Fruit fly (Drosophila melanogaster) whole organism, pupa: Measurements from ENCODE around the gene dsh.

ENCODE experiments used
- CG10348 ChIP-seq: fragments of 200-800 bp; sonication (Bioruptor generic); IDR thresholded peaks from 2 replicates; pipeline ENCODE4 v1.3.6; 2022; ENCODE audit warnings: missing biosample characterization, missing genetic modification characterization
- CG12605 ChIP-seq: fragments of 200-800 bp; sonication (Bioruptor generic); IDR thresholded peaks from 2 replicates; pipeline ENCODE4 v1.3.6; 2022; ENCODE audit warnings: missing biosample characterization, missing genetic modification characterization
- CG13204 ChIP-seq: fragments of 200-800 bp; sonication (Bioruptor generic); optimal IDR thresholded peaks from 2 replicates; lab custom pipeline; 2018; ENCODE audit warnings: missing biosample characterization, mild to moderate bottlenecking, missing genetic modification characterization, moderate library complexity
- CG14655 ChIP-seq: fragments of 200-800 bp; sonication (Bioruptor generic); optimal IDR thresholded peaks from 3 replicates; lab custom pipeline; 2017; ENCODE audit warnings: mild to moderate bottlenecking, missing biosample characterization, missing genetic modification reagents, missing genetic modification characterization
- CG15710 ChIP-seq: fragments of 200-800 bp; sonication (Bioruptor generic); optimal IDR thresholded peaks from 2 replicates; lab custom pipeline; 2018; ENCODE audit warnings: missing biosample characterization, mild to moderate bottlenecking, missing genetic modification characterization, moderate library complexity
- CG17806 ChIP-seq: fragments of 200-800 bp; sonication (Bioruptor generic); optimal IDR thresholded peaks from 2 replicates; lab custom pipeline; 2018; ENCODE audit warnings: missing biosample characterization, mild to moderate bottlenecking, missing genetic modification characterization, moderate library complexity
- CG32121 ChIP-seq: fragments of 200-800 bp; sonication (Bioruptor generic); IDR thresholded peaks from 2 replicates; pipeline ENCODE4 v1.3.6; 2022; ENCODE audit warnings: missing biosample characterization, missing genetic modification characterization
- CG34367 ChIP-seq: fragments of 200-800 bp; sonication (Bioruptor generic); optimal IDR thresholded peaks from 2 replicates; lab custom pipeline; 2018; ENCODE audit warnings: missing biosample characterization, mild to moderate bottlenecking, missing genetic modification characterization
- CG4496 ChIP-seq: fragments of 200-800 bp; sonication (Bioruptor generic); IDR thresholded peaks from 3 replicates; pipeline ENCODE4 v1.3.6; 2022; ENCODE audit warnings: missing biosample characterization, missing genetic modification characterization
- CG8159 ChIP-seq: fragments of 200-800 bp; sonication (Bioruptor generic); optimal IDR thresholded peaks from 3 replicates; lab custom pipeline; 2018; ENCODE audit warnings: missing biosample characterization, mild to moderate bottlenecking, missing genetic modification characterization, moderate library complexity
- CG8301 ChIP-seq: fragments of 200-800 bp; sonication (Bioruptor generic); optimal IDR thresholded peaks from 2 replicates; lab custom pipeline; 2018; ENCODE audit warnings: missing biosample characterization, mild to moderate bottlenecking, missing genetic modification characterization
- CG9948 ChIP-seq: fragments of 200-800 bp; sonication (Bioruptor generic); optimal IDR thresholded peaks from 2 replicates; lab custom pipeline; 2018; ENCODE audit warnings: missing biosample characterization, mild to moderate bottlenecking, missing genetic modification characterization, moderate library complexity
- D1 ChIP-seq: fragments of 200-800 bp; sonication (Bioruptor generic); optimal IDR thresholded peaks from 2 replicates; lab custom pipeline; 2018; ENCODE audit warnings: missing biosample characterization, mild to moderate bottlenecking, missing genetic modification characterization, moderate library complexity
- EcR ChIP-seq: fragments of 200-800 bp; sonication (Bioruptor generic); optimal IDR thresholded peaks from 3 replicates; lab custom pipeline; 2019; ENCODE audit warnings: missing biosample characterization, missing genetic modification characterization, mild to moderate bottlenecking, moderate library complexity, missing genetic modification reagents
- Ets98B ChIP-seq: fragments of 200-800 bp; sonication (Bioruptor generic); IDR thresholded peaks from 2 replicates; pipeline ENCODE4 v1.3.6; 2022; ENCODE audit warnings: missing biosample characterization, missing genetic modification characterization
- Pif1A ChIP-seq: fragments of 200-800 bp; sonication (Bioruptor generic); optimal IDR thresholded peaks from 3 replicates; lab custom pipeline; 2016; ENCODE audit warnings: missing biosample characterization, missing genetic modification characterization
- Snoo ChIP-seq: fragments of 200-800 bp; sonication (Bioruptor generic); optimal IDR thresholded peaks from 3 replicates; lab custom pipeline; 2017; ENCODE audit warnings: missing biosample characterization, mild to moderate bottlenecking, missing genetic modification characterization, inconsistent platforms
- fd96Ca ChIP-seq: fragments of 200-800 bp; sonication (Bioruptor generic); IDR thresholded peaks from 3 replicates; pipeline ENCODE4 v1.3.6; 2022; ENCODE audit warnings: missing biosample characterization, missing genetic modification characterization
- gl ChIP-seq: fragments of 200-800 bp; sonication (Bioruptor generic); optimal IDR thresholded peaks from 2 replicates; lab custom pipeline; 2018; ENCODE audit warnings: missing biosample characterization, mild to moderate bottlenecking, missing genetic modification characterization
- rn ChIP-seq: fragments of 200-800 bp; sonication (Bioruptor generic); IDR thresholded peaks from 2 replicates; pipeline ENCODE4 v1.3.6; 2022; ENCODE audit warnings: missing biosample characterization, missing genetic modification characterization

dsh gene

DNA sequence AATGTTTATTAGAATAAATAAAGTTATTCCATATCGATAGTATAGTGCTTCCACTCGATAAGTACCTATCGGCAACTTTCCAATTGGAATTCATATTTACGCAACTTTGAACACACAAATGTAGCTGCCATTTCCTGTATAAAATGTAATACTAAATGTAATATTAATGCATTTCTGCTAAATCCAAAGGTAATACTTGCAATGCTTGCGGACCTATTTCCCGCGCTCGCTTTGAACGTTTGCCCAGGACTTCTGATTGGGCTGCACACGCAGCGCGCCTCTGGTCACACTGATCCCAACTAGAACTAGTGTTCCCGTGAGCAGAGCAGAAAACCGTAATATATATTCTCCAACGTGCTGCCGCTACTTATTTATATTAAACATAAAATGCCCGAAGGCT lies 13.7 kb downstream of the dsh start, which contains the start of gene dlg1:
TSS of gene dlg1 (plus strand) at position 292 of the 400 bp plus-strand sequence.
- TF ChIP-seq CG10348 (GFP tag; lab: Robert Waterston, UW) (no peak), gl (tag; lab: Kevin White, UChicago) (no peak), CG34367 (no peak), CG9948 (tag; lab: Kevin White, UChicago) (no peak), Ets98B (GFP tag; lab: Robert Waterston, UW) (no peak), CG17806 (tag; lab: Kevin White, UChicago) (no peak), CG15710 (tag; lab: Kevin White, UChicago) (no peak), rn (GFP tag; lab: Robert Waterston, UW) (no peak), CG13204 (no peak), CG14655 (GFP tag; lab: Kevin White, UChicago) (no peak), D1 (tag; lab: Kevin White, UChicago) (no peak), Pif1A (GFP tag; lab: Kevin White, UChicago) (no peak)

- TF ChIP-seq CG32121 (GFP tag; lab: Robert Waterston, UW): peak; percentile 46; the same call in 1 of the 2 replicates
- no peak for TF ChIP-seq CG13204
- TF ChIP-seq CG4496 (GFP tag; lab: Robert Waterston, UW): peak; percentile 78
- peak; percentile 26 for TF ChIP-seq CG15710 (tag; lab: Kevin White, UChicago)
- TF ChIP-seq Ets98B (GFP tag; lab: Robert Waterston, UW): peak; percentile 59
- TF ChIP-seq CG12605 (GFP tag; lab: Robert Waterston, UW): peak; percentile 53; the same call in 1 of the 2 replicates
- peak; percentile 51; the same call in 1 of the 3 replicates for TF ChIP-seq fd96Ca (GFP tag; lab: Robert Waterston, UW)
- TF ChIP-seq EcR: no peak
- TF ChIP-seq CG17806 (tag; lab: Kevin White, UChicago): no peak
- no peak for TF ChIP-seq CG9948 (tag; lab: Kevin White, UChicago)
- no peak for TF ChIP-seq D1 (tag; lab: Kevin White, UChicago)
- TF ChIP-seq CG8159 (tag; lab: Kevin White, UChicago): peak; percentile 0
- no peak for TF ChIP-seq gl (tag; lab: Kevin White, UChicago)
- TF ChIP-seq Snoo: peak; percentile 33
- TF ChIP-seq Pif1A (GFP tag; lab: Kevin White, UChicago): no peak
- no peak for TF ChIP-seq CG8301 (tag; lab: Kevin White, UChicago)
- no peak for TF ChIP-seq CG10348 (GFP tag; lab: Robert Waterston, UW)
- TF ChIP-seq, all 21 proteins: peak for 8
Measured at dm6 chrX:11370792-11371191, 15.1 kb downstream of the dsh start.

DNA sequence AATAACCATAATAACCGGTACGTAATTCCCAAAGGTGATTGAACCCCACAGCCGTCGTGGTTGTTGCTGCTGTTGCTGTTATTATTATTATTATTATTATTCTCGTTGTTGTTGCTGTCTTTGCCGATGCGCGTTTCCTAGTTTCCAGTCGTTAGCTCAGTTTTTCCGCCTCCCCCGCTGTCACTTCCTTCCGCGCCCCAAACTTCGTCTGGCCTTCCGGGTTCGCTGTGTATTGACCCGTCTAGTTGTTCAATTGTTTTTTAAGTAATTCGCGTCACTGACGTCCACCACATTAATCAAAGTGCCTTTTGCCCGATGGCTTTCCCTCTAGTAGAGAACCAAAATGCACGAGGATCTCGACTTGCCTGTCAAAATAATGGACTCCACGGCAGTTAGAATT lies 15.9 kb downstream of the dsh start:
- no peak for TF ChIP-seq CG4496 (GFP tag; lab: Robert Waterston, UW)
- no peak for TF ChIP-seq CG8301 (tag; lab: Kevin White, UChicago)
- TF ChIP-seq CG17806 (tag; lab: Kevin White, UChicago): no peak
- TF ChIP-seq CG10348 (GFP tag; lab: Robert Waterston, UW): no peak
- no peak for TF ChIP-seq rn (GFP tag; lab: Robert Waterston, UW)
- TF ChIP-seq CG14655 (GFP tag; lab: Kevin White, UChicago): no peak

dm6 chrX:11372764-11373712 lies 17.4 kb downstream of the dsh start:
- TF ChIP-seq D1 (tag; lab: Kevin White, UChicago) (no peak), EcR (no peak), gl (tag; lab: Kevin White, UChicago) (no peak), fd96Ca (GFP tag; lab: Robert Waterston, UW) (0 out of 3 replicates have a peak, but pooled peaks have one; percentile 17), CG13204 (no peak), CG34367 (no peak), Ets98B (GFP tag; lab: Robert Waterston, UW) (peak; percentile 7), CG32121 (GFP tag; lab: Robert Waterston, UW) (peak; percentile 41; the same call in 1 of the 2 replicates), CG8301 (tag; lab: Kevin White, UChicago) (no peak), CG8159 (tag; lab: Kevin White, UChicago) (no peak), CG4496 (GFP tag; lab: Robert Waterston, UW) (peak; percentile 39; the same call in 1 of the 3 replicates), Pif1A (GFP tag; lab: Kevin White, UChicago) (no peak), rn (GFP tag; lab: Robert Waterston, UW) (no peak), CG12605 (GFP tag; lab: Robert Waterston, UW) (0 out of 2 replicates have a peak, but pooled peaks have one; percentile 13)

dm6 chrX:11374320-11374719 lies 18.6 kb downstream of the dsh start:
- no peak for TF ChIP-seq CG17806 (tag; lab: Kevin White, UChicago)
- TF ChIP-seq EcR: no peak
- TF ChIP-seq D1 (tag; lab: Kevin White, UChicago): no peak
- no peak for TF ChIP-seq CG8301 (tag; lab: Kevin White, UChicago)
- no peak for TF ChIP-seq CG8159 (tag; lab: Kevin White, UChicago)
- no peak for TF ChIP-seq CG13204
- TF ChIP-seq Snoo: no peak
- TF ChIP-seq gl (tag; lab: Kevin White, UChicago): no peak

DNA sequence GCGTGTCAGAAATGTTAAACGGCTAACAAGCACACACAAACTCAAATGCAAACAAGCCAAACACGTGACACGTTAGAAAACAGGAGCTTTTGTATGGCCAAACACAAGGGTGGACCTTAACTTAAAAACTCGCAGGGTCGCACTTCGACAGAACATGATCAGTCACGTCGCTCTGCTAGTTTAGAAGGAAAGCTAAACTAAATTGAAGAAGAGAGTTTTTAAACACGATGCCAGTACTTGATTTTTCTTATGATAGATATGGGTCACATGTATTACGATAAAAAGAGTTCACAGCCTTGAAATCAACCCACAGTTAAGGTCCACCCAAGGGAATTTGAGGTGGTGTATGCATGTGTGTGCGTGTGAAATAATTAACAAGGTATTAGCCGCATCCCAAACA lies 22.7 kb downstream of the dsh start:
- no peak for TF ChIP-seq CG34367
- no peak for TF ChIP-seq CG15710 (tag; lab: Kevin White, UChicago)
- TF ChIP-seq CG8301 (tag; lab: Kevin White, UChicago): no peak
- TF ChIP-seq Ets98B (GFP tag; lab: Robert Waterston, UW): no peak
- peak; percentile 7 for TF ChIP-seq Pif1A (GFP tag; lab: Kevin White, UChicago)
- no peak for TF ChIP-seq CG4496 (GFP tag; lab: Robert Waterston, UW)
- peak; percentile 2 for TF ChIP-seq CG9948 (tag; lab: Kevin White, UChicago)
- TF ChIP-seq CG14655 (GFP tag; lab: Kevin White, UChicago): peak; percentile 16
- no peak for TF ChIP-seq D1 (tag; lab: Kevin White, UChicago)
- TF ChIP-seq fd96Ca (GFP tag; lab: Robert Waterston, UW): no peak
- no peak for TF ChIP-seq EcR
- peak; percentile 69 for TF ChIP-seq CG8159 (tag; lab: Kevin White, UChicago)
- no peak for TF ChIP-seq CG12605 (GFP tag; lab: Robert Waterston, UW)
- TF ChIP-seq rn (GFP tag; lab: Robert Waterston, UW): no peak
